Worm (Caenorhabditis elegans) whole organism, L4 larva: ENCODE measurements around the gene C10G8.2.

Experiments used
- R02D3.7 ChIP-seq: fragments of 150-350 bp; sonication (generic microtip); optimal IDR thresholded peaks from 3 replicates; lab custom pipeline; 2014; ENCODE audit warnings: missing biosample characterization, missing genetic modification characterization
- T20F7.1 ChIP-seq: fragments of 200-800 bp; sonication (Bioruptor generic); optimal IDR thresholded peaks from 2 replicates; lab custom pipeline; 2018; ENCODE audit warnings: mild to moderate bottlenecking, missing genetic modification characterization, missing compliant biosample characterization
- Y75B8A.6 ChIP-seq: fragments of 200-800 bp; sonication (Bioruptor generic); IDR thresholded peaks from 2 replicates; pipeline ENCODE4 v1.3.6; 2022; ENCODE audit warnings: missing genetic modification reagents, missing genetic modification characterization, missing compliant biosample characterization
- ZK337.2 ChIP-seq: fragments of 200-800 bp; sonication (Bioruptor generic); IDR thresholded peaks from 2 replicates; pipeline ENCODE4 v1.3.6; 2022; ENCODE audit warnings: missing genetic modification reagents, missing genetic modification characterization, missing compliant biosample characterization
- aha-1 ChIP-seq: fragments of 150-350 bp; peaks from one replicate; lab custom pipeline; 2014; ENCODE audit warnings: missing biosample characterization, missing genetic modification characterization
- attf-4 ChIP-seq: sonication (generic microtip); optimal IDR thresholded peaks from 3 replicates; lab custom pipeline; 2017; ENCODE audit warnings: missing biosample characterization, missing genetic modification characterization
- ceh-20 ChIP-seq: fragments of 200-800 bp; sonication (Bioruptor generic); IDR thresholded peaks from 2 replicates; pipeline ENCODE4 v1.3.6; 2022; ENCODE audit warnings: missing genetic modification reagents, missing genetic modification characterization, missing compliant biosample characterization
- ceh-44 ChIP-seq: fragments of 200-800 bp; sonication (Bioruptor generic); IDR thresholded peaks from 2 replicates; pipeline ENCODE4 v1.3.6; 2022; ENCODE audit warnings: missing genetic modification reagents, missing genetic modification characterization, missing compliant biosample characterization
- ceh-62 ChIP-seq: sonication (generic microtip); optimal IDR thresholded peaks from 2 replicates; lab custom pipeline; 2017; ENCODE audit warnings: missing biosample characterization, missing genetic modification characterization
- ces-1 ChIP-seq: fragments of 150-350 bp; sonication (generic microtip); optimal IDR thresholded peaks from 4 replicates; lab custom pipeline; 2014; ENCODE audit warnings: missing biosample characterization, missing genetic modification reagents, missing genetic modification characterization
- daf-19 ChIP-seq: fragments of 200-800 bp; sonication (Bioruptor generic); conservative IDR thresholded peaks from 2 replicates; pipeline ENCODE4 v1.3.6; 2022; ENCODE audit warnings: missing genetic modification characterization, missing compliant biosample characterization
- daf-8 ChIP-seq: fragments of 200-800 bp; sonication (Bioruptor generic); IDR thresholded peaks from 2 replicates; pipeline ENCODE4 v1.3.6; 2022; ENCODE audit warnings: missing genetic modification characterization, missing compliant biosample characterization
- dmd-6 ChIP-seq: fragments of 200-800 bp; sonication (Bioruptor generic); IDR thresholded peaks from 2 replicates; pipeline ENCODE4 v1.3.6; 2022; ENCODE audit warnings: missing genetic modification reagents, missing genetic modification characterization, missing compliant biosample characterization
- dmd-8 ChIP-seq: fragments of 200-800 bp; sonication (Bioruptor generic); IDR thresholded peaks from 2 replicates; pipeline ENCODE4 v1.3.6; 2022; ENCODE audit warnings: missing genetic modification characterization, missing compliant biosample characterization
- dve-1 ChIP-seq: sonication (generic microtip); optimal IDR thresholded peaks from 2 replicates; lab custom pipeline; 2017; ENCODE audit warnings: antibody characterized with exemption, mild to moderate bottlenecking, missing genetic modification characterization, missing compliant biosample characterization; ENCODE audit not compliant: insufficient read depth
- egl-27 ChIP-seq: sonication (generic microtip); optimal IDR thresholded peaks from 3 replicates; lab custom pipeline; 2017; ENCODE audit warnings: missing biosample characterization, missing genetic modification reagents, missing genetic modification characterization
- egl-43 ChIP-seq: fragments of 200-800 bp; sonication (Bioruptor generic); IDR thresholded peaks from 2 replicates; pipeline ENCODE4 v1.3.6; 2022; ENCODE audit warnings: missing genetic modification reagents, missing genetic modification characterization, missing compliant biosample characterization
- jun-1 ChIP-seq: fragments of 150-350 bp; optimal IDR thresholded peaks from 2 replicates; lab custom pipeline; 2014; ENCODE audit warnings: missing biosample characterization, missing genetic modification reagents, missing genetic modification characterization
- lin-15B ChIP-seq: fragments of 150-350 bp; sonication (generic microtip); optimal IDR thresholded peaks from 3 replicates; lab custom pipeline; 2014; ENCODE audit warnings: missing biosample characterization, missing genetic modification characterization
- lin-38 ChIP-seq: fragments of 200-800 bp; sonication (Bioruptor generic); IDR thresholded peaks from 2 replicates; pipeline ENCODE4 v1.3.6; 2022; ENCODE audit warnings: missing genetic modification reagents, missing genetic modification characterization, missing compliant biosample characterization
- lir-3 ChIP-seq: sonication (generic microtip); optimal IDR thresholded peaks from 2 replicates; lab custom pipeline; 2016; ENCODE audit warnings: mild to moderate bottlenecking, missing genetic modification characterization, missing compliant biosample characterization
- mdl-1 ChIP-seq, 2 experiments: fragments of 150-350 bp in 1 of 2; sonication (generic microtip) in 1 of 2; optimal IDR thresholded peaks; 2 replicates each; lab custom pipeline; 2014 to 2017; ENCODE audit warnings: missing biosample characterization in 2 of 2, missing genetic modification characterization in 2 of 2
- mxl-3 ChIP-seq: fragments of 200-800 bp; sonication (Bioruptor generic); optimal IDR thresholded peaks from 2 replicates; lab custom pipeline; 2018; ENCODE audit warnings: mild to moderate bottlenecking, missing genetic modification characterization, missing compliant biosample characterization
- nhr-237 ChIP-seq: sonication (generic microtip); optimal IDR thresholded peaks from 2 replicates; lab custom pipeline; 2017; ENCODE audit warnings: missing biosample characterization, missing genetic modification characterization
- nhr-25 ChIP-seq: sonication (generic microtip); optimal IDR thresholded peaks from 2 replicates; lab custom pipeline; 2017; ENCODE audit warnings: missing genetic modification characterization, mild to moderate bottlenecking, missing compliant biosample characterization, antibody characterized with exemption, moderate library complexity, borderline replicate concordance; ENCODE audit not compliant: insufficient read depth
- nhr-28 ChIP-seq: fragments of 150-350 bp; optimal IDR thresholded peaks from 2 replicates; lab custom pipeline; 2014; ENCODE audit warnings: missing biosample characterization, missing genetic modification characterization
- nhr-6 ChIP-seq: fragments of 150-350 bp; optimal IDR thresholded peaks from 2 replicates; lab custom pipeline; 2014; ENCODE audit warnings: missing biosample characterization, missing genetic modification characterization
- nhr-76 ChIP-seq: fragments of 150-350 bp; optimal IDR thresholded peaks from 2 replicates; lab custom pipeline; 2014; ENCODE audit warnings: missing biosample characterization, missing genetic modification characterization
- set-16 ChIP-seq: fragments of 200-800 bp; sonication (Bioruptor generic); IDR thresholded peaks from 2 replicates; pipeline ENCODE4 v1.3.6; 2022; ENCODE audit warnings: missing genetic modification reagents, missing genetic modification characterization, missing compliant biosample characterization
- snpc-4 ChIP-seq: fragments of 150-350 bp; optimal IDR thresholded peaks from 2 replicates; lab custom pipeline; 2014; ENCODE audit warnings: missing biosample characterization, missing genetic modification characterization
- spr-1 ChIP-seq: sonication (generic microtip); optimal IDR thresholded peaks from 2 replicates; lab custom pipeline; 2016; ENCODE audit warnings: mild to moderate bottlenecking, missing genetic modification characterization, missing compliant biosample characterization
- tag-97 ChIP-seq: fragments of 200-800 bp; sonication (Bioruptor generic); IDR thresholded peaks from 2 replicates; pipeline ENCODE4 v1.3.6; 2022; ENCODE audit warnings: missing genetic modification characterization, missing compliant biosample characterization
- unc-130 ChIP-seq: sonication (generic microtip); optimal IDR thresholded peaks from 2 replicates; lab custom pipeline; 2016; ENCODE audit warnings: missing genetic modification reagents, missing genetic modification characterization, missing compliant biosample characterization
- unc-39 ChIP-seq: sonication (generic microtip); optimal IDR thresholded peaks from 2 replicates; lab custom pipeline; 2017; ENCODE audit warnings: missing biosample characterization, missing genetic modification characterization
- unc-62 ChIP-seq, 3 experiments: fragments of 150-350 bp in 1 of 3; sonication (generic microtip); optimal IDR thresholded peaks in 2 of 3; peaks in 1 of 3; 1 replicate in 1 of 3; 2 replicates in 2 of 3; lab custom pipeline; 2014 to 2017; ENCODE audit warnings: missing biosample characterization in 3 of 3, missing genetic modification characterization in 3 of 3, missing genetic modification reagents in 3 of 3, missing genotype in 1 of 3
- zip-11 ChIP-seq: fragments of 200-800 bp; sonication (Bioruptor generic); IDR thresholded peaks from 2 replicates; pipeline ENCODE4 v1.3.6; 2022; ENCODE audit warnings: missing genetic modification characterization, missing compliant biosample characterization
- ztf-7 ChIP-seq: fragments of 150-350 bp; optimal IDR thresholded peaks from 2 replicates; lab custom pipeline; 2014; ENCODE audit warnings: missing biosample characterization, missing genetic modification characterization

C10G8.2 gene

DNA sequence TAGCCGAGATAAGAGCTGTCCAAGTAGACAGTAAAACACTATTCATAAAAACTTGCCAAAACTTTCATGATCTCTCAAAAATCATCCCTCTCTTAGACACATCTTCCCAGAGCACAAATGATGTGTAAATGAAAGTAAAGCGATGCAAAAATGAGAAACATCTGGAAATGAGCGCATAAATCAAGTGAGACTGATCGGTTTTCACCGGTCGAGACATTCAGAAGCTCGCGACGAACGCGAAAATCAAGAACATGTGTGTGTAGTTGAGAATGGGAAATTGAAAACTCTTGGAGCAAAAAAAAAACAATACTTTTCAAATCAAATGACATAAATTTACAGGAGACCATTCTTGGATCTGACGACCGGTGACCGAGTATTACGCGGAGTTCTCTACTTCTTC, 9.8 kb upstream of the C10G8.2 start:
- TF ChIP-seq ztf-7 (tag; lab: Kevin White, UChicago) (no peak), nhr-28 (no peak), unc-62 (GFP tag; optimal IDR thresholded peaks at IDR 0.05 in 1 of 2; lab: Kevin White, UChicago) (no peak), unc-62 (tag; optimal IDR thresholded peaks at IDR 0.05; lab: Kevin White, UChicago) (no peak), zip-11 (no peak), snpc-4 (tag; lab: Kevin White, UChicago) (no peak)

DNA sequence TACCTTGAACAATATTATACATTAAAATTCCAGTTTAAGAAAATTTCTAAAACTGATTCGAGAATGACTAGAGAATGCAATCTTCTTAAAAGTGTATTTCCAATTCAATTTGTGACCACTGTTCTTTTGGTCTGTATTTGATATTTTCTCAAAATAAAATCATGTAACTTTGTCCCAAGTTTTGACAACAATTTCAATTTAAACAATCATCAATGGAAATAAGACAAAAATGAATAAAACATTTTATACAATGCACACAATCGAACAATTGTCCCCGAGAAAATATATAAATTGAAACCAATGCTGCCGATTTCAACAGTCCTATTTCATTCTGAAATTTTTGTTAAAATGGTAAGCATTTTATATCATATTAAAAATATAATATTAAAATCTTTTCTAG, 2.6 kb upstream of the C10G8.2 start, which contains the start of gene C10G8.4:
TSS of gene C10G8.4 (plus strand) at position 301 of the 400 bp plus-strand sequence.
- no peak for TF ChIP-seq nhr-237 (tag; lab: Kevin White, UChicago)
- TF ChIP-seq tag-97, result no peak
- no peak for TF ChIP-seq attf-4 (tag; lab: Kevin White, UChicago)
- TF ChIP-seq ZK337.2 (GFP tag; lab: Robert Waterston, UW), result no peak
- TF ChIP-seq daf-8 (GFP tag; lab: Robert Waterston, UW), result no peak

DNA sequence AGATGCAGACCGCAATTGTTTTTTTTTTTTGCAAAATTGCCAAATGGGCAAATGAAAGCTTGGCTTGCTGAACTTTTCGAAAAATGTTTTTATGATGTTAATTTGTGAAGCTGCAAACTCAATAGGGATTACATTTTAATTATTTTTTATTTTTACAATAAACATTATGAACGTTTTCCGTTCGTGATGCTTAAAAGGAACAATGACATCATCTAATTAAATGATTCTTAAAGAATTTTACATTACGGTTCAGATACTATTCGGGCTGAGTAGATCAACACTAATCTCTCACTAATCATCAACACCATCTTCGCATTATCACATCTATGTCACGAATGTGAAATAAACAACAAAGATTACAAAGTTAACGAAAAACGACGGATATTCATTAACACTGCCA, 1.8 kb upstream of the C10G8.2 start, which contains the start of gene C10G8.3:
TSS of gene C10G8.3 (plus strand) at position 301 of the 400 bp plus-strand sequence.
- no peak for TF ChIP-seq nhr-25
- TF ChIP-seq unc-62 (GFP tag; optimal IDR thresholded peaks at IDR 0.05 in 1 of 2; lab: Kevin White, UChicago), result peak in 1 of 2 experiments; percentile 45
- TF ChIP-seq unc-62 (tag; optimal IDR thresholded peaks at IDR 0.05; lab: Kevin White, UChicago), result no peak

DNA sequence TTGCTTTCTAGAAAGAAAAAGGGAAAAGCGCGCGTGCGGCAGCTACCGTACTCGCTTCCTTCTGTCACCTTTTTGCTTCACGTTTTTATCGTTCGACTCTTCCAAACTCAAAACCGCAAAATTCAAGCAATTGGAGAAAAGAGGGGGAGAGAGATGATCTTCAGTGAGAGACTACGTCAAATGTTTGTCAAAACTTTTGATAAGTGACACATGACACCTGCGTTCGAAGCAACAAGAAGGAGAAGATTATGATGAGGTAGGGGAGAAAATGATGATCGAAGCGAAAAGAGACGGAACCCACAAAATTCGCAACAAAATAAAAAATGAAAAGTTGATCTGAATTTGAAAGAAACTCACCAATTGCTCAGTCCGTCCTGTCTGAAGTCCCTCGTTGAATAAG, 4.1 kb downstream of the C10G8.2 start:
- TF ChIP-seq unc-62 (GFP tag; optimal IDR thresholded peaks at IDR 0.05 in 1 of 2; lab: Kevin White, UChicago), result peak in 1 of 2 experiments; percentile 97
- no peak for TF ChIP-seq unc-62 (tag; optimal IDR thresholded peaks at IDR 0.05; lab: Kevin White, UChicago)
- TF ChIP-seq ZK337.2 (GFP tag; lab: Robert Waterston, UW), result no peak

DNA sequence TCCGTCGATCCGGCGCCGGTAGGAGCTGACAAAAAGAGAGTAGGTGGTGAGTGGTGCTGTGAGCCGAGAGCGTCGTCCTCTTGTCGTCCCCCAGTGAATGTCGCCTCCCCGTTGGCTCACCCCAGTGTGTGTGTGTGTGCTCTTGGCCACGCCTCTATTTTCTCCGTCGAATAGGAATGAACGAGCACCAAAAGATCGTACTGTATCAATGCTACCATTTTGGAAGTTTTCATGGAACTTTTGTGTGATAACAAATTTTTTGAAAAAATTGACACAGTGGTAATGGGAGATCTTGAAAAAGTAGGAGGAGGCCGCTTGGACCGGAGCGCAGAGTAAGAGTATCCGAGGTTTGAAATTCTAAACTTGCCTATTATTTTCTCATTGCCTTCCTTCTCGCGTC, 5.3 kb downstream of the C10G8.2 start, which contains the start of gene ceh-34:
TSS of gene ceh-34 (minus strand) at position 101 of the 400 bp plus-strand sequence.
- no peak for TF ChIP-seq dmd-8 (GFP tag; lab: Robert Waterston, UW)
- no peak for TF ChIP-seq lir-3 (tag; lab: Kevin White, UChicago)
- peak; percentile 42; the same call in 1 of the 2 replicates for TF ChIP-seq set-16 (GFP tag; lab: Robert Waterston, UW)
- TF ChIP-seq daf-19 (GFP tag; lab: Robert Waterston, UW), result no peak
- no peak for TF ChIP-seq zip-11
- TF ChIP-seq unc-130, result no peak

DNA sequence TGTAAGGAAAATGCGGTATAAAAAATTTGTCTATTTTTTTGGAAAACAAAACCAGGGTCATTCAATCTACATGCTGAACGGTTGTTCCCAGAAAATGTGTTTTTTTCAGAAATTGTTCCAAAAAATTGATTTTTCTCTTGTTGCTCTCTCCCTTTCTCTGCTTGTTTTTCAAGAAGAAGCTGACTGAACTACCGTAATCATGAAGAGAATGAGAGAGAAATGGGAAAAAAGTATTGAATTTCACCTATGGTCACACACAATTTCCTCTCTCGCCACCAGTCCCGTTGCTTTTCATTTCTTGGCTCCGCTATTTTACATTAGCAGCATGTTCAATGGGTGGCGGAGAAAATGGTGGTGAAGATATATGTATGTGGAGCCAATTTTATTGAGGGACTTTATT, 8.6 kb downstream of the C10G8.2 start:
- TF ChIP-seq lin-15B (tag; lab: Kevin White, UChicago), result no peak
- peak in 1 of 2 experiments; percentile 60 for TF ChIP-seq unc-62 (GFP tag; optimal IDR thresholded peaks at IDR 0.05 in 1 of 2; lab: Kevin White, UChicago)
- TF ChIP-seq unc-62 (tag; optimal IDR thresholded peaks at IDR 0.05; lab: Kevin White, UChicago), result no peak
- TF ChIP-seq, all 104 proteins: peak for 1

DNA sequence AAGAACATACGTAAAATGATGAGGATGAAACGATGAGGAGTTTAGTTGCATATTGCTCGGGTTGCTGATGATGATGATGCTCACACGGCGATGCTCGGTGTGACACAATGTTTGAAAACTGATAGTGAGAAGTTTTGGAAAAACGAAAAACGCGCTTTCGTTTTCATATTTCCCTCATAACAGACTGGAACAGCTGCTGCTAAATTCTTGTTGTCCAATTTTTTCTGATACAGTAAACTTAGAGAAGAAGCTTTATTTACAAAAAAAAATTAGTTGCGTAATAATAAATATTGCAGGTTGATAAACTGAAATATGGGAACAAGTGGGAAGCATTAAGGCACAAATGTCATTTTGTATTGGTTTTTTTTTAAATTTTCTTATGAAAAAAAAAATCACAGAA, 10.4 kb downstream of the C10G8.2 start, which contains the start of gene ceh-33:
TSS of gene ceh-33 (minus strand) at position 101 of the 400 bp plus-strand sequence.
- TF ChIP-seq unc-62 (GFP tag; optimal IDR thresholded peaks at IDR 0.05 in 1 of 2; lab: Kevin White, UChicago), result peak in 1 of 2 experiments; percentile 55
- TF ChIP-seq unc-62 (tag; optimal IDR thresholded peaks at IDR 0.05; lab: Kevin White, UChicago), result no peak
- TF ChIP-seq Y75B8A.6, result no peak
- TF ChIP-seq dmd-8 (GFP tag; lab: Robert Waterston, UW), result no peak
- TF ChIP-seq ceh-44 (GFP tag; lab: Robert Waterston, UW), result no peak
- TF ChIP-seq aha-1, result peak; percentile 18

DNA sequence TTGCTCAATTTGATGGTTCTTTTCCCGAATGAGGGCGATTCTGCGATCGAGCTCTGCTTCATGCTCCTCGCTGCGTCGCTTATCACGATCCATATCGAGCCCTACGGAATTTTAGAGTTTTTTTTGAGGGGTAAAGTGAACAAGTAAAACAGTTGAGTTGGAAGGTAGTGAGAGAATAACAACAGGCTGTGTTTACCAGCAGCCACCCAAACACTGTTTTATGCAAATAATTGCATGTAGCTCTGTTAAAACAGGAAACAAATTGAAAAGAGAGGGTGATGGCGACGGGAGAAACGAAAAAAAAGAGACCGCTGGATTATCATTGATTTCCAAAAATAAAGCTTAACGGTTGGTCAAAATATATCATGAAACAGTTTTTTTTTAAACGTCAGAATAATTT, 14.1 kb downstream of the C10G8.2 start, which contains the start of gene C10G8.8:
TSS of gene C10G8.8 (minus strand) at position 101 of the 400 bp plus-strand sequence.
- TF ChIP-seq ces-1 (no peak), nhr-76 (no peak), ceh-62 (no peak), spr-1 (tag; lab: Kevin White, UChicago) (no peak), jun-1 (tag; lab: Kevin White, UChicago) (no peak), lin-38 (GFP tag; lab: Robert Waterston, UW) (no peak), egl-43 (GFP tag; lab: Robert Waterston, UW) (no peak), dmd-6 (GFP tag; lab: Robert Waterston, UW) (no peak), mdl-1 (tag; optimal IDR thresholded peaks at IDR 0.05; lab: Kevin White, UChicago) (no peak), mxl-3 (GFP tag; lab: Kevin White, UChicago) (no peak), T20F7.1 (GFP tag; lab: Kevin White, UChicago) (no peak), egl-27 (no peak), nhr-6 (tag; lab: Kevin White, UChicago) (no peak), dve-1 (tag; lab: Kevin White, UChicago) (no peak), ceh-20 (GFP tag; lab: Robert Waterston, UW) (no peak), unc-39 (no peak), nhr-237 (tag; lab: Kevin White, UChicago) (no peak), R02D3.7 (tag; lab: Kevin White, UChicago) (no peak)
